Fruit fly (Drosophila melanogaster): ENCODE measurements around the gene egh.

- TF ChIP-seq pad (GFP tag; optimal IDR thresholded peaks at IDR 0.05) (no peak), CG1620 (GFP tag; optimal IDR thresholded peaks at IDR 0.05) (no peak)
Measured at dm6 chrX:2546260-2546659, 42.0 kb upstream of the egh start.
